Fruit fly (Drosophila melanogaster) S2 (cell line): Measurements from ENCODE around the gene TfIIFalpha.

ENCODE experiments used
- CG8478 ChIP-seq: fragments of >200 bp; optimal IDR thresholded peaks from 2 replicates; lab custom pipeline; 2018
- CTCF ChIP-seq, 2 experiments: fragments of >200 bp; optimal IDR thresholded peaks; 2 replicates each; lab custom pipeline; 2018

DNA sequence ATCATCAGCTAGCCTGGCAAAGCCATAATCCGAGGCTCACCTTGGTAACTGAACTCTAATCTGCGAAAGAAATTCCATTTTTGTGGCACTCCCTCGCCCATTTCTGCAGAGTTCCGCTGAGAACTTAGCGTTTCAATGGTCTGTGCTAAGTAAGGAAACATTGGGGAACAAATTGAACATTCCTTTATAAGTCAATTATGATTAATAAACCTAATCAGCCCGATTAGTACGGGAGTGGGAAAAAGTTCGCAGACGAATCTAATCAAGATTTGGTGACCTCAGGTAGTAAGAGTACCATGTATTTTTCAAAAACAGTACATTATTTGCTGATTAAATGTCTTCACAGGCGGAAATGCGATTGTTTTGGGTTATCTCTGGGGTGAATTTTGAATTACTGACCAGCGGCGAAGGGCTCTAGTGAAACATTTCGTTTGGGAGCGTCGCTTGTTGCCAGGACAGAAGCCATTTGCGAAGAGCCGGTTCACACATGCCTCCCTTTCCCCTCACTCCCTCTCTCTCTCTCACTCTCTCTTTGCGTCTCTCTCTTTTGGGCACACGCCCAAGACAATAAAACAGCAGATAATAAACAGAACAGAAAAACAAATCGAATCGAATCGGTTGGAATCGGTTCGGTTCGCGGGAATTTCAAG is 22.4 kb downstream of the TfIIFalpha start:
- no peak for TF ChIP-seq CG8478
- TF ChIP-seq CTCF (optimal IDR thresholded peaks at IDR 0.05; lab: Kevin White, UChicago): no peak
